Fruit fly (Drosophila melanogaster) whole organism, embryonic: ENCODE data around the gene Mrtf.

Experiments used
- CG10321 ChIP-seq: fragments of 200-800 bp; sonication (Bioruptor generic); IDR thresholded peaks from 2 replicates; pipeline ENCODE4 v1.3.6; 2022; ENCODE audit warnings: missing biosample characterization, missing genetic modification characterization
- CG10543 ChIP-seq: fragments of 200-800 bp; sonication (Bioruptor generic); optimal IDR thresholded peaks from 3 replicates; lab custom pipeline; 2017; ENCODE audit warnings: missing biosample characterization, mild to moderate bottlenecking, missing genetic modification characterization, moderate library complexity
- CG10979 ChIP-seq: fragments of 200-800 bp; sonication (Bioruptor generic); optimal IDR thresholded peaks from 2 replicates; lab custom pipeline; 2018; ENCODE audit warnings: missing biosample characterization, mild to moderate bottlenecking, missing genetic modification characterization, moderate library complexity
- CG12104 ChIP-seq: fragments of 200-800 bp; sonication (Bioruptor generic); optimal IDR thresholded peaks from 3 replicates; lab custom pipeline; 2016; ENCODE audit warnings: missing biosample characterization, missing genetic modification characterization
- CG12219 ChIP-seq: fragments of 200-800 bp; sonication (Bioruptor generic); optimal IDR thresholded peaks from 3 replicates; lab custom pipeline; 2018; ENCODE audit warnings: missing biosample characterization, mild to moderate bottlenecking, missing genetic modification characterization
- CG12299 ChIP-seq: fragments of 200-800 bp; sonication (Bioruptor generic); optimal IDR thresholded peaks from 2 replicates; lab custom pipeline; 2018; ENCODE audit warnings: missing biosample characterization, mild to moderate bottlenecking, missing genetic modification characterization
- CG12744 ChIP-seq: fragments of 200-800 bp; sonication (Bioruptor generic); optimal IDR thresholded peaks from 2 replicates; lab custom pipeline; 2016; ENCODE audit warnings: missing biosample characterization, missing genetic modification characterization
- CG12942 ChIP-seq: fragments of 200-800 bp; sonication (Bioruptor generic); optimal IDR thresholded peaks from 3 replicates; lab custom pipeline; 2016; ENCODE audit warnings: missing biosample characterization, missing genetic modification characterization
- CG15073 ChIP-seq: fragments of 200-800 bp; sonication (Bioruptor generic); optimal IDR thresholded peaks from 2 replicates; lab custom pipeline; 2016; ENCODE audit warnings: missing biosample characterization, missing genetic modification characterization
- CG1602 ChIP-seq: fragments of 200-800 bp; sonication (Bioruptor generic); optimal IDR thresholded peaks from 3 replicates; lab custom pipeline; 2016; ENCODE audit warnings: missing biosample characterization, missing genetic modification characterization
- CG17359 ChIP-seq: fragments of 200-800 bp; sonication (Bioruptor generic); optimal IDR thresholded peaks from 3 replicates; lab custom pipeline; 2018; ENCODE audit warnings: missing biosample characterization, mild to moderate bottlenecking, missing genetic modification characterization, moderate library complexity
- CG17912 ChIP-seq: fragments of 200-800 bp; sonication (Bioruptor generic); optimal IDR thresholded peaks from 2 replicates; lab custom pipeline; 2018; ENCODE audit warnings: missing biosample characterization, mild to moderate bottlenecking, missing genetic modification characterization
- CG1832 ChIP-seq: fragments of 200-800 bp; sonication (Bioruptor generic); optimal IDR thresholded peaks from 2 replicates; lab custom pipeline; 2017; ENCODE audit warnings: missing biosample characterization, mild to moderate bottlenecking, missing genetic modification characterization, inconsistent platforms
- CG2199 ChIP-seq: fragments of 200-800 bp; sonication (Bioruptor generic); IDR thresholded peaks from 3 replicates; pipeline ENCODE4 v1.3.6; 2022; ENCODE audit warnings: missing biosample characterization, missing genetic modification characterization
- CG32532 ChIP-seq: fragments of 200-800 bp; sonication (Bioruptor generic); IDR thresholded peaks from 2 replicates; pipeline ENCODE4 v1.3.6; 2022; ENCODE audit warnings: missing biosample characterization, missing genetic modification characterization
- CG33557 ChIP-seq: fragments of 200-800 bp; sonication (Bioruptor generic); optimal IDR thresholded peaks from 2 replicates; lab custom pipeline; 2019; ENCODE audit warnings: missing biosample characterization, mild to moderate bottlenecking, missing genetic modification characterization, moderate library complexity
- CG34224 ChIP-seq: fragments of 200-800 bp; sonication (Bioruptor generic); IDR thresholded peaks from 3 replicates; pipeline ENCODE4 v1.3.6; 2022; ENCODE audit warnings: missing biosample characterization, missing genetic modification characterization; ENCODE audit not compliant: partially characterized antibody
- CG3838 ChIP-seq: fragments of 200-800 bp; sonication (Bioruptor generic); optimal IDR thresholded peaks from 3 replicates; lab custom pipeline; 2016; ENCODE audit warnings: missing biosample characterization, missing genetic modification characterization
- CG6813 ChIP-seq: fragments of 200-800 bp; sonication (Bioruptor generic); optimal IDR thresholded peaks from 2 replicates; lab custom pipeline; 2017; ENCODE audit warnings: missing biosample characterization, missing genetic modification characterization, mild to moderate bottlenecking, moderate library complexity, missing genetic modification reagents
- CG8089 ChIP-seq: fragments of 200-800 bp; sonication (Bioruptor generic); optimal IDR thresholded peaks from 3 replicates; lab custom pipeline; 2016; ENCODE audit warnings: missing biosample characterization, missing genetic modification characterization
- CG9797 ChIP-seq: fragments of 200-800 bp; sonication (Bioruptor generic); optimal IDR thresholded peaks from 3 replicates; lab custom pipeline; 2018; ENCODE audit warnings: missing biosample characterization, mild to moderate bottlenecking, missing genetic modification characterization
- Deaf1 ChIP-seq: fragments of 200-800 bp; optimal IDR thresholded peaks from 3 replicates; lab custom pipeline; 2019; ENCODE audit warnings: missing biosample characterization, mild to moderate bottlenecking, missing genetic modification characterization, moderate library complexity
- Dll ChIP-seq: fragments of 200-800 bp; sonication (Bioruptor generic); IDR thresholded peaks from 4 replicates; pipeline ENCODE4 v1.3.6; 2022; ENCODE audit warnings: missing biosample characterization, missing genetic modification characterization; ENCODE audit not compliant: partially characterized antibody
- HHEX ChIP-seq: fragments of 200-800 bp; sonication (Bioruptor generic); optimal IDR thresholded peaks from 3 replicates; lab custom pipeline; 2017; ENCODE audit warnings: missing biosample characterization, mild to moderate bottlenecking, missing genetic modification characterization, missing genetic modification reagents
- Lhr ChIP-seq: fragments of 200-800 bp; sonication (Bioruptor generic); optimal IDR thresholded peaks from 3 replicates; lab custom pipeline; 2017; ENCODE audit warnings: mild to moderate bottlenecking, missing biosample characterization, missing genetic modification reagents, missing genetic modification characterization
- Mad ChIP-seq: fragments of 200-800 bp; sonication (Bioruptor generic); optimal IDR thresholded peaks from 2 replicates; lab custom pipeline; 2016; ENCODE audit warnings: missing biosample characterization, missing genetic modification characterization
- Max ChIP-seq: fragments of 200-800 bp; sonication (Bioruptor generic); optimal IDR thresholded peaks from 2 replicates; lab custom pipeline; 2016; ENCODE audit warnings: missing biosample characterization, mild to moderate bottlenecking, missing genetic modification characterization
- Meics ChIP-seq: fragments of 200-800 bp; sonication (Bioruptor generic); optimal IDR thresholded peaks from 2 replicates; lab custom pipeline; 2017; ENCODE audit warnings: missing biosample characterization, mild to moderate bottlenecking, missing genetic modification characterization
- NK7.1 ChIP-seq: fragments of 200-800 bp; sonication (Bioruptor generic); optimal IDR thresholded peaks from 3 replicates; lab custom pipeline; 2016; ENCODE audit warnings: missing biosample characterization, missing genetic modification characterization
- Sox100B ChIP-seq: fragments of 200-800 bp; sonication (Bioruptor generic); optimal IDR thresholded peaks from 3 replicates; lab custom pipeline; 2018; ENCODE audit warnings: missing biosample characterization, mild to moderate bottlenecking, missing genetic modification characterization
- Trl ChIP-seq, 3 experiments: fragments of >200 bp in 2 of 3; fragments of 200-800 bp in 1 of 3; sonication (Bioruptor generic) in 1 of 3; optimal IDR thresholded peaks; 2 replicates in 1 of 3; 3 replicates in 2 of 3; lab custom pipeline; 2016 to 2017; ENCODE audit warnings: missing biosample characterization in 1 of 3, missing genetic modification characterization in 1 of 3
- dm ChIP-seq: fragments of 200-800 bp; sonication (Bioruptor generic); optimal IDR thresholded peaks from 3 replicates; lab custom pipeline; 2016; ENCODE audit warnings: missing biosample characterization, missing genetic modification characterization
- dysf ChIP-seq: fragments of 200-800 bp; sonication (Bioruptor generic); IDR thresholded peaks from 3 replicates; pipeline ENCODE4 v1.3.6; 2022; ENCODE audit warnings: missing biosample characterization, missing genetic modification characterization
- grn ChIP-seq: fragments of 200-800 bp; sonication (Bioruptor generic); optimal IDR thresholded peaks from 3 replicates; lab custom pipeline; 2017; ENCODE audit warnings: missing biosample characterization, missing genetic modification characterization
- jing ChIP-seq: fragments of 200-800 bp; sonication (Bioruptor generic); optimal IDR thresholded peaks from 2 replicates; lab custom pipeline; 2018; ENCODE audit warnings: missing biosample characterization, mild to moderate bottlenecking, missing genetic modification characterization
- jumu ChIP-seq: fragments of 200-800 bp; sonication (Bioruptor generic); optimal IDR thresholded peaks from 3 replicates; lab custom pipeline; 2016; ENCODE audit warnings: missing biosample characterization, missing genetic modification characterization
- kay ChIP-seq: fragments of 200-800 bp; sonication (Bioruptor generic); optimal IDR thresholded peaks from 2 replicates; lab custom pipeline; 2016; ENCODE audit warnings: missing biosample characterization, missing genetic modification characterization
- lab ChIP-seq: fragments of 200-800 bp; sonication (Bioruptor generic); optimal IDR thresholded peaks from 3 replicates; lab custom pipeline; 2017; ENCODE audit warnings: missing biosample characterization, missing genetic modification characterization, mild to moderate bottlenecking, moderate library complexity, missing genetic modification reagents
- phol ChIP-seq: fragments of 200-800 bp; sonication (Bioruptor generic); optimal IDR thresholded peaks from 3 replicates; lab custom pipeline; 2018; ENCODE audit warnings: missing biosample characterization, mild to moderate bottlenecking, missing genetic modification characterization, moderate library complexity
- pita ChIP-seq: fragments of 200-800 bp; sonication (Bioruptor generic); optimal IDR thresholded peaks from 2 replicates; lab custom pipeline; 2017; ENCODE audit warnings: missing biosample characterization, mild to moderate bottlenecking, missing genetic modification characterization
- pros ChIP-seq: fragments of 200-800 bp; sonication (Bioruptor generic); optimal IDR thresholded peaks from 3 replicates; lab custom pipeline; 2019; ENCODE audit warnings: missing biosample characterization, mild to moderate bottlenecking, missing genetic modification characterization, moderate library complexity
- sima ChIP-seq: fragments of 200-800 bp; sonication (Bioruptor generic); optimal IDR thresholded peaks from 2 replicates; lab custom pipeline; 2016; ENCODE audit warnings: missing biosample characterization, missing genetic modification characterization
- slbo ChIP-seq: fragments of 200-800 bp; sonication (Bioruptor generic); IDR thresholded peaks from 2 replicates; pipeline ENCODE4 v1.3.6; 2022; ENCODE audit warnings: missing biosample characterization, missing genetic modification characterization
- so ChIP-seq: fragments of 200-800 bp; sonication (Bioruptor generic); IDR thresholded peaks from 3 replicates; pipeline ENCODE4 v1.3.6; 2022; ENCODE audit warnings: missing biosample characterization, missing genetic modification characterization
- stwl ChIP-seq: fragments of 200-800 bp; sonication (Bioruptor generic); optimal IDR thresholded peaks from 3 replicates; lab custom pipeline; 2018; ENCODE audit warnings: missing biosample characterization, mild to moderate bottlenecking, missing genetic modification characterization, moderate library complexity
- tgo ChIP-seq: fragments of 200-800 bp; sonication (Bioruptor generic); IDR thresholded peaks from 3 replicates; pipeline ENCODE4 v1.3.6; 2022; ENCODE audit warnings: missing biosample characterization, missing genetic modification characterization
- toy ChIP-seq: fragments of 200-800 bp; sonication (Bioruptor generic); IDR thresholded peaks from 2 replicates; pipeline ENCODE4 v1.3.6; 2022; ENCODE audit warnings: missing biosample characterization, missing genetic modification characterization
- vnd ChIP-seq: fragments of 200-800 bp; sonication (Bioruptor generic); IDR thresholded peaks from 3 replicates; pipeline ENCODE4 v1.3.6; 2022; ENCODE audit warnings: missing biosample characterization, missing genetic modification characterization; ENCODE audit not compliant: partially characterized antibody
- wor ChIP-seq: fragments of 200-800 bp; sonication (Bioruptor generic); IDR thresholded peaks from 2 replicates; pipeline ENCODE4 v1.3.6; 2022; ENCODE audit warnings: missing biosample characterization, missing genetic modification characterization
- z ChIP-seq: fragments of 200-800 bp; sonication (Bioruptor generic); IDR thresholded peaks from 3 replicates; pipeline ENCODE4 v1.3.6; 2022; ENCODE audit warnings: missing biosample characterization, missing genetic modification characterization

Gene Mrtf

dm6 chr3L:2745698-2746410 lies 20.5 kb downstream of the Mrtf start (continued):
- TF ChIP-seq HHEX (GFP tag; lab: Kevin White, UChicago) = peak; percentile 46
- peak; percentile 86 for TF ChIP-seq grn
- no peak for TF ChIP-seq CG12744 (GFP tag; lab: Kevin White, UChicago)
- TF ChIP-seq pros = no peak
- no peak for TF ChIP-seq so (GFP tag; lab: Robert Waterston, UW)
- no peak for TF ChIP-seq sima (GFP tag; lab: Kevin White, UChicago)
- no peak for TF ChIP-seq jing (GFP tag; lab: Kevin White, UChicago)
- no peak for TF ChIP-seq z (GFP tag; lab: Robert Waterston, UW)
- TF ChIP-seq Sox100B (GFP tag; lab: Kevin White, UChicago) = no peak
- no peak for TF ChIP-seq Trl (optimal IDR thresholded peaks at IDR 0.05; lab: Kevin White, UChicago)
- no peak for TF ChIP-seq Trl (GFP tag; optimal IDR thresholded peaks at IDR 0.05; lab: Kevin White, UChicago)
- TF ChIP-seq CG32532 (GFP tag; lab: Robert Waterston, UW) = no peak
- TF ChIP-seq slbo (GFP tag; lab: Robert Waterston, UW) = no peak
- TF ChIP-seq CG10543 (GFP tag; lab: Kevin White, UChicago) = no peak
- peak; percentile 45 for TF ChIP-seq Deaf1
- TF ChIP-seq tgo (GFP tag; lab: Robert Waterston, UW) = no peak
- no peak for TF ChIP-seq Mad
- no peak for TF ChIP-seq stwl (tag; lab: Kevin White, UChicago)
- no peak for TF ChIP-seq Max (GFP tag; lab: Kevin White, UChicago)
- TF ChIP-seq CG6813 (GFP tag; lab: Kevin White, UChicago) = peak; percentile 19
- no peak for TF ChIP-seq CG8089
- TF ChIP-seq kay (GFP tag; lab: Kevin White, UChicago) = no peak
- no peak for TF ChIP-seq CG34224 (GFP tag; lab: Robert Waterston, UW)
- TF ChIP-seq vnd (GFP tag; lab: Robert Waterston, UW) = no peak
- no peak for TF ChIP-seq Dll (GFP tag; lab: Robert Waterston, UW)
- no peak for TF ChIP-seq CG12299 (tag; lab: Kevin White, UChicago)
- TF ChIP-seq CG2199 = peak; percentile 95
- TF ChIP-seq NK7.1 (GFP tag; lab: Kevin White, UChicago) = no peak
- no peak for TF ChIP-seq phol (tag; lab: Kevin White, UChicago)
- no peak for TF ChIP-seq CG12219
- no peak for TF ChIP-seq CG12104
- no peak for TF ChIP-seq jumu
- no peak for TF ChIP-seq wor (GFP tag; lab: Robert Waterston, UW)
- no peak for TF ChIP-seq CG17359 (tag; lab: Kevin White, UChicago)
- peak; percentile 79 for TF ChIP-seq CG10321 (GFP tag; lab: Robert Waterston, UW)
- TF ChIP-seq toy (GFP tag; lab: Robert Waterston, UW) = no peak
- TF ChIP-seq CG33557 = no peak
- no peak for TF ChIP-seq CG15073
- TF ChIP-seq CG12942 (GFP tag; lab: Kevin White, UChicago) = no peak
- TF ChIP-seq dysf (GFP tag; lab: Robert Waterston, UW) = peak; percentile 35; the same call in 1 of the 3 replicates
- no peak for TF ChIP-seq CG1832 (GFP tag; lab: Kevin White, UChicago)
- TF ChIP-seq CG10979 = no peak
- TF ChIP-seq CG17912 (GFP tag; lab: Kevin White, UChicago) = no peak
- TF ChIP-seq lab = peak; percentile 79
- TF ChIP-seq Lhr (GFP tag; lab: Kevin White, UChicago) = no peak
- no peak for TF ChIP-seq CG1602
- TF ChIP-seq CG3838 (GFP tag; lab: Kevin White, UChicago) = no peak
- peak; percentile 8 for TF ChIP-seq Meics (GFP tag; lab: Kevin White, UChicago)
- no peak for TF ChIP-seq CG9797
- TF ChIP-seq pita (GFP tag; lab: Kevin White, UChicago) = no peak
- no peak for TF ChIP-seq dm (GFP tag; lab: Kevin White, UChicago)
